Worm (Caenorhabditis elegans) whole organism, L4/young adult: ENCODE measurements around the gene cdc-50.B.

Experiments used
- W03F9.2 ChIP-seq: fragments of 150-350 bp; optimal IDR thresholded peaks from 2 replicates; lab custom pipeline; 2014; ENCODE audit warnings: missing biosample characterization, missing genetic modification characterization
- dao-5 ChIP-seq: sonication (generic microtip); optimal IDR thresholded peaks from 2 replicates; lab custom pipeline; 2016; ENCODE audit warnings: missing genotype, missing genetic modification characterization, moderate library complexity, missing compliant biosample characterization
- him-1 ChIP-seq: sonication (generic microtip); optimal IDR thresholded peaks from 2 replicates; lab custom pipeline; 2016; ENCODE audit warnings: missing genotype, missing genetic modification reagents, missing genetic modification characterization, missing compliant biosample characterization

- TF ChIP-seq dao-5 (tag; lab: Kevin White, UChicago) (no peak), him-1 (tag; lab: Kevin White, UChicago) (no peak), W03F9.2 (tag; lab: Kevin White, UChicago) (no peak)
These were observed 48.9 kb downstream of the cdc-50.B start, which contains the start of gene exc-5 for ce11 chrIV:8813614-8814013.
